Worm (Caenorhabditis elegans) whole organism, L4 larva: ENCODE data around the gene srsx-25.

ENCODE experiments used
- D1046.2 ChIP-seq: fragments of 200-800 bp; sonication (Bioruptor generic); IDR thresholded peaks from 2 replicates; pipeline ENCODE4 v1.3.6; 2022; ENCODE audit warnings: missing genetic modification characterization, missing compliant biosample characterization
- F37D6.2 ChIP-seq: sonication (generic microtip); optimal IDR thresholded peaks from 2 replicates; lab custom pipeline; 2016; ENCODE audit warnings: mild to moderate bottlenecking, missing genetic modification characterization, missing compliant biosample characterization
- F49E8.2 ChIP-seq: sonication (generic microtip); optimal IDR thresholded peaks from 2 replicates; lab custom pipeline; 2016; ENCODE audit warnings: missing compliant biosample characterization, mild to moderate bottlenecking, missing genetic modification characterization, borderline replicate concordance
- R02D3.7 ChIP-seq: fragments of 150-350 bp; sonication (generic microtip); optimal IDR thresholded peaks from 3 replicates; lab custom pipeline; 2014; ENCODE audit warnings: missing biosample characterization, missing genetic modification characterization
- T26A8.4 ChIP-seq: fragments of 200-800 bp; sonication (Bioruptor generic); IDR thresholded peaks from 2 replicates; pipeline ENCODE4 v1.3.6; 2022; ENCODE audit warnings: missing genetic modification characterization, missing compliant biosample characterization
- Y105C5A.15 ChIP-seq: fragments of 200-800 bp; sonication (Bioruptor generic); IDR thresholded peaks from 2 replicates; pipeline ENCODE4 v1.3.6; 2022; ENCODE audit warnings: missing genetic modification characterization, missing compliant biosample characterization
- Y75B8A.6 ChIP-seq: fragments of 200-800 bp; sonication (Bioruptor generic); IDR thresholded peaks from 2 replicates; pipeline ENCODE4 v1.3.6; 2022; ENCODE audit warnings: missing genetic modification reagents, missing genetic modification characterization, missing compliant biosample characterization
- ZK337.2 ChIP-seq: fragments of 200-800 bp; sonication (Bioruptor generic); IDR thresholded peaks from 2 replicates; pipeline ENCODE4 v1.3.6; 2022; ENCODE audit warnings: missing genetic modification reagents, missing genetic modification characterization, missing compliant biosample characterization
- ZK546.5 ChIP-seq, 2 experiments: sonication (generic microtip); optimal IDR thresholded peaks; 2 replicates each; lab custom pipeline; 2017; ENCODE audit warnings: missing biosample characterization in 2 of 2, missing genetic modification characterization in 2 of 2
- arid-1 ChIP-seq: fragments of 200-800 bp; sonication (Bioruptor generic); conservative IDR thresholded peaks from 2 replicates; pipeline ENCODE4 v1.3.6; 2022; ENCODE audit warnings: missing genetic modification reagents, missing genetic modification characterization, missing compliant biosample characterization
- ceh-20 ChIP-seq: fragments of 200-800 bp; sonication (Bioruptor generic); IDR thresholded peaks from 2 replicates; pipeline ENCODE4 v1.3.6; 2022; ENCODE audit warnings: missing genetic modification reagents, missing genetic modification characterization, missing compliant biosample characterization
- ceh-44 ChIP-seq: fragments of 200-800 bp; sonication (Bioruptor generic); IDR thresholded peaks from 2 replicates; pipeline ENCODE4 v1.3.6; 2022; ENCODE audit warnings: missing genetic modification reagents, missing genetic modification characterization, missing compliant biosample characterization
- ctbp-1 ChIP-seq: fragments of 200-800 bp; sonication (Bioruptor generic); IDR thresholded peaks from 2 replicates; pipeline ENCODE4 v1.3.6; 2022; ENCODE audit warnings: missing genetic modification reagents, missing genetic modification characterization, missing compliant biosample characterization
- daf-16 ChIP-seq, 3 experiments: sonication (generic microtip); optimal IDR thresholded peaks; 2 replicates each; lab custom pipeline; 2016 to 2017; ENCODE audit warnings: missing genetic modification characterization in 3 of 3, missing genetic modification reagents in 3 of 3, mild to moderate bottlenecking in 2 of 3, missing compliant biosample characterization in 2 of 3, missing biosample characterization in 1 of 3, moderate library complexity in 1 of 3
- daf-19 ChIP-seq: fragments of 200-800 bp; sonication (Bioruptor generic); conservative IDR thresholded peaks from 2 replicates; pipeline ENCODE4 v1.3.6; 2022; ENCODE audit warnings: missing genetic modification characterization, missing compliant biosample characterization
- dmd-9 ChIP-seq: fragments of 200-800 bp; sonication (Bioruptor generic); IDR thresholded peaks from 2 replicates; pipeline ENCODE4 v1.3.6; 2022; ENCODE audit warnings: missing genetic modification reagents, missing genetic modification characterization, missing compliant biosample characterization
- dpl-1 ChIP-seq: fragments of 150-350 bp; optimal IDR thresholded peaks from 2 replicates; lab custom pipeline; 2014; ENCODE audit warnings: missing biosample characterization, missing genetic modification reagents, missing genetic modification characterization
- duxl-1 ChIP-seq: sonication (generic microtip); optimal IDR thresholded peaks from 2 replicates; lab custom pipeline; 2016; ENCODE audit warnings: mild to moderate bottlenecking, missing genetic modification characterization, moderate library complexity, missing compliant biosample characterization; ENCODE audit not compliant: poor library complexity
- egl-27 ChIP-seq: sonication (generic microtip); optimal IDR thresholded peaks from 3 replicates; lab custom pipeline; 2017; ENCODE audit warnings: missing biosample characterization, missing genetic modification reagents, missing genetic modification characterization
- hlh-11 ChIP-seq: fragments of 200-800 bp; sonication (Bioruptor generic); optimal IDR thresholded peaks from 2 replicates; lab custom pipeline; 2018; ENCODE audit warnings: mild to moderate bottlenecking, missing genetic modification characterization, missing compliant biosample characterization
- hlh-30 ChIP-seq: sonication (generic microtip); optimal IDR thresholded peaks from 2 replicates; lab custom pipeline; 2017; ENCODE audit warnings: antibody characterized with exemption, mild to moderate bottlenecking, missing genetic modification characterization, missing compliant biosample characterization; ENCODE audit not compliant: insufficient read depth
- hmg-1.1 ChIP-seq: fragments of 200-800 bp; sonication (Bioruptor generic); IDR thresholded peaks from 2 replicates; pipeline ENCODE4 v1.3.6; 2022; ENCODE audit warnings: missing genetic modification reagents, missing genetic modification characterization, missing compliant biosample characterization
- lin-13 ChIP-seq: fragments of 150-350 bp; optimal IDR thresholded peaks from 2 replicates; lab custom pipeline; 2014; ENCODE audit warnings: missing biosample characterization, missing genetic modification reagents, missing genetic modification characterization
- lin-29 ChIP-seq: fragments of 200-800 bp; sonication (Bioruptor generic); IDR thresholded peaks from 2 replicates; pipeline ENCODE4 v1.3.6; 2022; ENCODE audit warnings: missing genetic modification reagents, missing genetic modification characterization, missing compliant biosample characterization
- lir-3 ChIP-seq: sonication (generic microtip); optimal IDR thresholded peaks from 2 replicates; lab custom pipeline; 2016; ENCODE audit warnings: mild to moderate bottlenecking, missing genetic modification characterization, missing compliant biosample characterization
- lsy-2 ChIP-seq, 2 experiments: fragments of 150-350 bp in 1 of 2; sonication (generic microtip) in 1 of 2; optimal IDR thresholded peaks; 2 replicates each; lab custom pipeline; 2014 to 2017; ENCODE audit warnings: missing biosample characterization in 2 of 2, missing genetic modification characterization in 2 of 2
- mdl-1 ChIP-seq, 2 experiments: fragments of 150-350 bp in 1 of 2; sonication (generic microtip) in 1 of 2; optimal IDR thresholded peaks; 2 replicates each; lab custom pipeline; 2014 to 2017; ENCODE audit warnings: missing biosample characterization in 2 of 2, missing genetic modification characterization in 2 of 2
- mdt-29 ChIP-seq: fragments of 200-800 bp; sonication (Bioruptor generic); IDR thresholded peaks from 2 replicates; pipeline ENCODE4 v1.3.6; 2022; ENCODE audit warnings: missing genetic modification reagents, missing genetic modification characterization, missing compliant biosample characterization
- mes-2 ChIP-seq: sonication (generic microtip); optimal IDR thresholded peaks from 2 replicates; lab custom pipeline; 2016; ENCODE audit warnings: missing genotype, mild to moderate bottlenecking, missing genetic modification characterization, missing compliant biosample characterization; ENCODE audit not compliant: poor library complexity, severe bottlenecking
- mxl-2 ChIP-seq: fragments of 200-800 bp; sonication (Bioruptor generic); conservative IDR thresholded peaks from 2 replicates; pipeline ENCODE4 v1.3.6; 2022; ENCODE audit warnings: missing genetic modification reagents, missing genetic modification characterization, missing compliant biosample characterization
- nhr-10 ChIP-seq: fragments of 150-350 bp; optimal IDR thresholded peaks from 2 replicates; lab custom pipeline; 2014; ENCODE audit warnings: missing biosample characterization, missing genetic modification characterization
- nhr-102 ChIP-seq: sonication (generic microtip); optimal IDR thresholded peaks from 2 replicates; lab custom pipeline; 2016; ENCODE audit warnings: mild to moderate bottlenecking, missing genetic modification characterization, moderate library complexity, missing compliant biosample characterization
- nhr-11 ChIP-seq: fragments of 150-350 bp; optimal IDR thresholded peaks from 2 replicates; lab custom pipeline; 2014; ENCODE audit warnings: missing biosample characterization, missing genetic modification characterization
- nhr-28 ChIP-seq: fragments of 150-350 bp; optimal IDR thresholded peaks from 2 replicates; lab custom pipeline; 2014; ENCODE audit warnings: missing biosample characterization, missing genetic modification characterization
- nhr-41 ChIP-seq: fragments of 200-800 bp; sonication (Bioruptor generic); IDR thresholded peaks from 2 replicates; pipeline ENCODE4 v1.3.6; 2022; ENCODE audit warnings: missing genetic modification reagents, missing genetic modification characterization, missing compliant biosample characterization
- nhr-48 ChIP-seq: sonication (generic microtip); optimal IDR thresholded peaks from 2 replicates; lab custom pipeline; 2016; ENCODE audit warnings: mild to moderate bottlenecking, missing genetic modification characterization, missing compliant biosample characterization
- pha-4 ChIP-seq, 2 experiments: fragments of 150-350 bp in 1 of 2; fragments of 200-800 bp in 1 of 2; sonication (Bioruptor generic) in 1 of 2; IDR thresholded peaks in 1 of 2; optimal IDR thresholded peaks in 1 of 2; 2 replicates each; pipeline versions ENCODE4 v1.3.6 to Lab custom; 2014 to 2022; ENCODE audit warnings: missing genetic modification characterization in 2 of 2, missing genetic modification reagents in 2 of 2, missing biosample characterization in 1 of 2, missing compliant biosample characterization in 1 of 2
- rbr-2 ChIP-seq: sonication (generic microtip); optimal IDR thresholded peaks from 2 replicates; lab custom pipeline; 2016; ENCODE audit warnings: missing genotype, missing genetic modification characterization, missing compliant biosample characterization
- saeg-2 ChIP-seq: fragments of 200-800 bp; sonication (Bioruptor generic); IDR thresholded peaks from 2 replicates; pipeline ENCODE4 v1.3.6; 2022; ENCODE audit warnings: missing genetic modification reagents, missing genetic modification characterization, missing compliant biosample characterization
- spr-1 ChIP-seq: sonication (generic microtip); optimal IDR thresholded peaks from 2 replicates; lab custom pipeline; 2016; ENCODE audit warnings: mild to moderate bottlenecking, missing genetic modification characterization, missing compliant biosample characterization
- spr-3 ChIP-seq: fragments of 200-800 bp; sonication (Bioruptor generic); optimal IDR thresholded peaks from 2 replicates; lab custom pipeline; 2018; ENCODE audit warnings: mild to moderate bottlenecking, missing genetic modification characterization, missing compliant biosample characterization
- tra-1 ChIP-seq: fragments of 200-800 bp; sonication (Bioruptor generic); IDR thresholded peaks from 2 replicates; pipeline ENCODE4 v1.3.6; 2022; ENCODE audit warnings: missing genetic modification reagents, missing genetic modification characterization, missing compliant biosample characterization
- unc-130 ChIP-seq: sonication (generic microtip); optimal IDR thresholded peaks from 2 replicates; lab custom pipeline; 2016; ENCODE audit warnings: missing genetic modification reagents, missing genetic modification characterization, missing compliant biosample characterization
- vab-7 ChIP-seq: fragments of 200-800 bp; sonication (Bioruptor generic); IDR thresholded peaks from 2 replicates; pipeline ENCODE4 v1.3.6; 2022; ENCODE audit warnings: missing genetic modification reagents, missing genetic modification characterization, missing compliant biosample characterization

srsx-25 gene

ce11 chrIV:13388779-13389178 is 23.8 kb downstream of the srsx-25 start (continued):
- TF ChIP-seq vab-7 (GFP tag; lab: Robert Waterston, UW) = no peak
- peak; percentile 42; the same call in 1 of the 2 replicates for TF ChIP-seq pha-4 (GFP tag; IDR thresholded peaks at IDR 0.05; lab: Robert Waterston, UW)
- TF ChIP-seq pha-4 (tag; optimal IDR thresholded peaks at IDR 0.05; lab: Kevin White, UChicago) = no peak
- peak; percentile 48; the same call in 1 of the 2 replicates for TF ChIP-seq ceh-20 (GFP tag; lab: Robert Waterston, UW)
- no peak for TF ChIP-seq tra-1 (GFP tag; lab: Robert Waterston, UW)
- TF ChIP-seq spr-1 (tag; lab: Kevin White, UChicago) = peak; percentile 19
- no peak for TF ChIP-seq ZK546.5 (tag; optimal IDR thresholded peaks at IDR 0.05; lab: Kevin White, UChicago)
- TF ChIP-seq ctbp-1 (GFP tag; lab: Robert Waterston, UW) = peak; percentile 50; the same call in 1 of the 2 replicates
- no peak; the same call in 1 of the 2 replicates for TF ChIP-seq arid-1
- TF ChIP-seq nhr-102 (tag; lab: Kevin White, UChicago) = peak; percentile 49
- peak; percentile 33 for TF ChIP-seq R02D3.7 (tag; lab: Kevin White, UChicago)
- no peak for TF ChIP-seq unc-130 (GFP tag; lab: Kevin White, UChicago)
- TF ChIP-seq lsy-2 (tag; optimal IDR thresholded peaks at IDR 0.05; lab: Kevin White, UChicago) = peak; percentile 0 to 80
- TF ChIP-seq T26A8.4 (GFP tag; lab: Robert Waterston, UW) = peak; percentile 69
- no peak for TF ChIP-seq F37D6.2 (tag; lab: Kevin White, UChicago)
- TF ChIP-seq ZK337.2 (GFP tag; lab: Robert Waterston, UW) = no peak
- TF ChIP-seq lin-29 (GFP tag; lab: Robert Waterston, UW) = no peak
- TF ChIP-seq daf-19 = peak; percentile 81
- TF ChIP-seq mxl-2 (GFP tag; lab: Robert Waterston, UW) = peak; percentile 54
- TF ChIP-seq mdt-29 (GFP tag; lab: Robert Waterston, UW) = no peak
- TF ChIP-seq lir-3 (tag; lab: Kevin White, UChicago) = no peak
- TF ChIP-seq dpl-1 (GFP tag; lab: Kevin White, UChicago) = no peak
- TF ChIP-seq lin-13 = peak; percentile 41
- peak; percentile 56 for TF ChIP-seq nhr-48 (tag; lab: Kevin White, UChicago)
- TF ChIP-seq nhr-41 = no peak
- no peak for TF ChIP-seq D1046.2 (GFP tag; lab: Robert Waterston, UW)
- peak; percentile 65 for TF ChIP-seq hlh-30 (tag; lab: Kevin White, UChicago)
- TF ChIP-seq mes-2 = peak; percentile 55
- TF ChIP-seq Y75B8A.6 (GFP tag; lab: Robert Waterston, UW) = no peak
- no peak for TF ChIP-seq ceh-44 (GFP tag; lab: Robert Waterston, UW)
- no peak for TF ChIP-seq Y105C5A.15 (GFP tag; lab: Robert Waterston, UW)
- peak; percentile 39 for TF ChIP-seq hlh-11
- peak; percentile 90 for TF ChIP-seq nhr-10
- TF ChIP-seq mdl-1 (tag; optimal IDR thresholded peaks at IDR 0.05; lab: Kevin White, UChicago) = peak in 1 of 2 experiments; percentile 50
- TF ChIP-seq nhr-28 (tag; lab: Kevin White, UChicago) = peak; percentile 32
- TF ChIP-seq saeg-2 (GFP tag; lab: Robert Waterston, UW) = no peak
- TF ChIP-seq daf-16 (GFP tag; optimal IDR thresholded peaks at IDR 0.05; lab: Kevin White, UChicago) = peak in 1 of 2 experiments; percentile 7
- TF ChIP-seq daf-16 (tag; optimal IDR thresholded peaks at IDR 0.05; lab: Kevin White, UChicago) = no peak
- peak; percentile 5 for TF ChIP-seq duxl-1 (tag; lab: Kevin White, UChicago)
- no peak for TF ChIP-seq rbr-2 (tag; lab: Kevin White, UChicago)
- TF ChIP-seq F49E8.2 = no peak
- no peak for TF ChIP-seq egl-27 (tag; lab: Kevin White, UChicago)
- TF ChIP-seq hmg-1.1 (GFP tag; lab: Robert Waterston, UW) = 0 out of 2 replicates have a peak, but pooled peaks have one; percentile 25
- TF ChIP-seq nhr-11 = no peak
- peak; percentile 18 for TF ChIP-seq spr-3 (GFP tag; lab: Kevin White, UChicago)
- no peak for TF ChIP-seq dmd-9 (GFP tag; lab: Robert Waterston, UW)
